Worm (Caenorhabditis elegans) whole organism, mixed stage, embryonic: ENCODE measurements around the gene W06B4.1.

ENCODE experiments used
- M03D4.4 ChIP-seq: sonication (generic microtip); optimal IDR thresholded peaks from 2 replicates; lab custom pipeline; 2017; ENCODE audit warnings: mild to moderate bottlenecking, missing genetic modification characterization, missing compliant biosample characterization
- bed-3 ChIP-seq: fragments of 200-800 bp; sonication (Bioruptor generic); optimal IDR thresholded peaks from 3 replicates; lab custom pipeline; 2018; ENCODE audit warnings: mild to moderate bottlenecking, missing genetic modification characterization, moderate library complexity, missing compliant biosample characterization
- blmp-1 ChIP-seq: fragments of 150-350 bp; optimal IDR thresholded peaks from 2 replicates; lab custom pipeline; 2014; ENCODE audit warnings: missing biosample characterization, missing genetic modification characterization
- ceh-39 ChIP-seq: fragments of 150-350 bp; optimal IDR thresholded peaks from 2 replicates; lab custom pipeline; 2014; ENCODE audit warnings: missing biosample characterization, missing genetic modification characterization
- ces-1 ChIP-seq: fragments of 150-350 bp; optimal IDR thresholded peaks from 2 replicates; lab custom pipeline; 2014; ENCODE audit warnings: missing biosample characterization, missing genetic modification reagents, missing genetic modification characterization
- cnd-1 ChIP-seq: fragments of 200-800 bp; sonication (Bioruptor generic); optimal IDR thresholded peaks from 2 replicates; lab custom pipeline; 2018; ENCODE audit warnings: mild to moderate bottlenecking, missing genetic modification characterization, missing compliant biosample characterization
- drap-1 ChIP-seq: fragments of 200-800 bp; sonication (Bioruptor generic); optimal IDR thresholded peaks from 3 replicates; lab custom pipeline; 2018; ENCODE audit warnings: mild to moderate bottlenecking, missing genetic modification characterization, missing compliant biosample characterization
- elt-1 ChIP-seq: sonication (generic microtip); optimal IDR thresholded peaks from 2 replicates; lab custom pipeline; 2017; ENCODE audit warnings: missing genetic modification characterization, mild to moderate bottlenecking, missing compliant biosample characterization, antibody characterized with exemption, moderate library complexity, borderline replicate concordance; ENCODE audit not compliant: insufficient read depth
- flh-1 ChIP-seq: fragments of 200-800 bp; sonication (Bioruptor generic); optimal IDR thresholded peaks from 2 replicates; lab custom pipeline; 2018; ENCODE audit warnings: mild to moderate bottlenecking, missing genetic modification characterization, moderate library complexity, missing compliant biosample characterization
- ham-2 ChIP-seq: fragments of 200-800 bp; sonication (Bioruptor generic); optimal IDR thresholded peaks from 2 replicates; lab custom pipeline; 2018; ENCODE audit warnings: mild to moderate bottlenecking, missing genetic modification characterization, missing compliant biosample characterization
- hlh-1 ChIP-seq: fragments of 150-350 bp; optimal IDR thresholded peaks from 2 replicates; lab custom pipeline; 2014; ENCODE audit warnings: missing biosample characterization, missing genetic modification reagents, missing genetic modification characterization
- lin-13 ChIP-seq: fragments of 150-350 bp; optimal IDR thresholded peaks from 2 replicates; lab custom pipeline; 2014; ENCODE audit warnings: missing biosample characterization, missing genetic modification characterization
- lin-32 ChIP-seq: fragments of 200-800 bp; sonication (Bioruptor generic); optimal IDR thresholded peaks from 2 replicates; lab custom pipeline; 2018; ENCODE audit warnings: mild to moderate bottlenecking, missing genetic modification characterization, missing compliant biosample characterization
- lsy-2 ChIP-seq: fragments of 150-350 bp; optimal IDR thresholded peaks from 2 replicates; lab custom pipeline; 2014; ENCODE audit warnings: missing biosample characterization, missing genetic modification characterization
- mab-5 ChIP-seq: fragments of 150-350 bp; optimal IDR thresholded peaks from 2 replicates; lab custom pipeline; 2014; ENCODE audit warnings: missing biosample characterization, missing genetic modification characterization
- mep-1 ChIP-seq: fragments of 150-350 bp; optimal IDR thresholded peaks from 2 replicates; lab custom pipeline; 2017; ENCODE audit warnings: missing biosample characterization, missing genetic modification reagents, missing genetic modification characterization, inconsistent platforms
- mls-2 ChIP-seq: sonication (generic microtip); optimal IDR thresholded peaks from 2 replicates; lab custom pipeline; 2016; ENCODE audit warnings: mild to moderate bottlenecking, missing genetic modification characterization, moderate library complexity, missing compliant biosample characterization
- nhr-12 ChIP-seq: fragments of 150-350 bp; optimal IDR thresholded peaks from 2 replicates; lab custom pipeline; 2014; ENCODE audit warnings: missing biosample characterization, missing genetic modification characterization
- nhr-2 ChIP-seq: fragments of 150-350 bp; optimal IDR thresholded peaks from 2 replicates; lab custom pipeline; 2014; ENCODE audit warnings: missing biosample characterization, missing genetic modification characterization
- nhr-237 ChIP-seq: fragments of 150-350 bp; optimal IDR thresholded peaks from 2 replicates; lab custom pipeline; 2014; ENCODE audit warnings: missing biosample characterization, missing genetic modification characterization
- nhr-28 ChIP-seq: fragments of 150-350 bp; optimal IDR thresholded peaks from 2 replicates; lab custom pipeline; 2014; ENCODE audit warnings: missing biosample characterization, missing genetic modification characterization
- nhr-76 ChIP-seq: sonication (generic microtip); optimal IDR thresholded peaks from 2 replicates; lab custom pipeline; 2017; ENCODE audit warnings: missing biosample characterization, missing genetic modification characterization
- pha-4 ChIP-seq: fragments of 150-350 bp; optimal IDR thresholded peaks from 2 replicates; lab custom pipeline; 2018; ENCODE audit warnings: missing biosample characterization, missing genetic modification reagents, missing genetic modification characterization
- sem-2 ChIP-seq: fragments of 200-800 bp; sonication (Bioruptor generic); optimal IDR thresholded peaks from 2 replicates; lab custom pipeline; 2018; ENCODE audit warnings: mild to moderate bottlenecking, missing genetic modification characterization, missing compliant biosample characterization
- snpc-4 ChIP-seq: fragments of 150-350 bp; optimal IDR thresholded peaks from 2 replicates; lab custom pipeline; 2014; ENCODE audit warnings: missing biosample characterization, missing genetic modification characterization
- sptf-1 ChIP-seq: sonication (generic microtip); optimal IDR thresholded peaks from 2 replicates; lab custom pipeline; 2017; ENCODE audit warnings: mild to moderate bottlenecking, missing genetic modification characterization, moderate library complexity, missing compliant biosample characterization
- tbx-8 ChIP-seq: fragments of 200-800 bp; sonication (Bioruptor generic); optimal IDR thresholded peaks from 2 replicates; lab custom pipeline; 2018; ENCODE audit warnings: mild to moderate bottlenecking, missing genetic modification characterization, moderate library complexity, missing compliant biosample characterization
- unc-120 ChIP-seq: sonication (generic microtip); optimal IDR thresholded peaks from 2 replicates; lab custom pipeline; 2017; ENCODE audit warnings: missing genetic modification characterization, missing compliant biosample characterization; ENCODE audit not compliant: poor library complexity, severe bottlenecking
- unc-39 ChIP-seq: fragments of 150-350 bp; optimal IDR thresholded peaks from 2 replicates; lab custom pipeline; 2014; ENCODE audit warnings: missing biosample characterization, missing genetic modification characterization
- unc-62 ChIP-seq: fragments of 150-350 bp; optimal IDR thresholded peaks from 2 replicates; lab custom pipeline; 2014; ENCODE audit warnings: missing biosample characterization, missing genetic modification reagents, missing genetic modification characterization
- zip-8 ChIP-seq: fragments of 150-350 bp; optimal IDR thresholded peaks from 2 replicates; lab custom pipeline; 2014; ENCODE audit warnings: missing biosample characterization, missing genetic modification characterization
- ztf-11 ChIP-seq: fragments of 150-350 bp; optimal IDR thresholded peaks from 2 replicates; lab custom pipeline; 2014; ENCODE audit warnings: missing biosample characterization, missing genetic modification characterization

The W06B4.1 gene

DNA sequence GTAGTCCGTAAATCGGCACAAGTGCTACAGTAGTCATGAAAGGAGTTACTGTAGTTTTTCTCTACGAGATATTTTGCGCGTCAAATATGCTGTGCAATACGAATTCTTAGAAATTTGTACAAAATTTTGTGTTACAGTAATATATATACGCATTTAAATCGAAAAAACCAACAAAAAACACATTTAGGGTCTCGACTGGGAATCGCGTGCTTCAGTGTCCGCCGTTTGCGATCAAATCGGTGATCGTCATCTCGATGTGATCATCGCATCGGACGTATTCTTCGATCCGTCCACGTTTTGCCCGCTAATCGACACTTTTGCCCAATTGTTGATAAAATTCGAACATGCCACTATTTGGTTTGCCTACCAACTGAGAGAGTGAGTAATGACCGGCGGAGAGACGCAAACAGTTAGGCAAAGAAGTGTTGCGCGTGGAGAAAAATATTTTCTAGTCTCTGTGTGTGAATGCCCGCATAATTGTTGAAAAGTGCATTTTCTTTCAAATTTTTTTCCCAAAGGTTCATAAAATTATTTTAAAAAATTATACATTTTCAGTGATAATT lies 2.4 kb upstream of the W06B4.1 start:
- TF ChIP-seq unc-39 (tag; lab: Kevin White, UChicago) = no peak
- TF ChIP-seq mab-5 (tag; lab: Kevin White, UChicago) = no peak
- TF ChIP-seq sptf-1 (tag; lab: Kevin White, UChicago) = no peak
- no peak for TF ChIP-seq nhr-2 (tag; lab: Kevin White, UChicago)
- no peak for TF ChIP-seq mep-1 (tag; lab: Kevin White, UChicago)
- TF ChIP-seq snpc-4 (tag; lab: Kevin White, UChicago) = no peak
- TF ChIP-seq tbx-8 (GFP tag; lab: Kevin White, UChicago) = no peak
- TF ChIP-seq zip-8 (tag; lab: Kevin White, UChicago) = no peak
- TF ChIP-seq blmp-1 (tag; lab: Kevin White, UChicago) = no peak
- TF ChIP-seq lsy-2 = no peak
- no peak for TF ChIP-seq pha-4 (tag; lab: Kevin White, UChicago)
- no peak for TF ChIP-seq cnd-1 (tag; lab: Kevin White, UChicago)
- no peak for TF ChIP-seq nhr-76 (tag; lab: Kevin White, UChicago)
- no peak for TF ChIP-seq drap-1 (GFP tag; lab: Kevin White, UChicago)

DNA sequence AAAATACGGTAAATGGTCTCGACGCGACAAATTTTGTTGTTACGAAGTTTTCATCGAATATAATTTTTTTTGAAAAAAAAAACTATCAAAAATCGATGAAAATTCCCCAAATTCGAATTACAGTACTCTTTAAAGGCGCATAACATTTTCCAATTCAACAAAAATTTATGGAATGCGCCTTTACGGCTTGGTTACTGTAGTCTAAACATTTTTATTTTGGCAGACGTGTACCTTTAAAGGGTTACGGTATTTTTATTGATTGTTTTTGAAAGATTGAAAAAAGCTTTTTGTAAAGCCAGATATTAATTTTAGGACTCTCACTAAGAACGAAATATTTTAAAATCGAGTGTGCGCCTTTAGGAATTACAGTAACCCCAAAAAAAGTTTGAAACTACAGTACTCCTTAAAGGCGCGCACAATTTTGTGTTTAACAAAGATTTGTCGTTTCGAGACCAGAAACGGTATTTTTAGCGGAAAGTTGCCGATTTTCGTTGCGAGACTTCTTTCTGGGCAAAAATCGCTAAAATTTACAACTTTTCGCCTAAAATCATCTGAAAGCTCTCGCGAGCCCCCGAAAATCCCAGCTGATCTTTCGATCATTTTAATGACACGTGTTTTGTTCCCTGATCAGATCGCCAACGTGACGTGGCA lies 2.7 kb downstream of the W06B4.1 start:
- TF ChIP-seq mab-5 (tag; lab: Kevin White, UChicago) = no peak
- no peak for TF ChIP-seq ham-2 (GFP tag; lab: Kevin White, UChicago)
- no peak for TF ChIP-seq sptf-1 (tag; lab: Kevin White, UChicago)
- no peak for TF ChIP-seq ceh-39
- TF ChIP-seq ces-1 = no peak
- TF ChIP-seq nhr-12 (tag; lab: Kevin White, UChicago) = no peak
- no peak for TF ChIP-seq flh-1 (GFP tag; lab: Kevin White, UChicago)
- no peak for TF ChIP-seq unc-39 (tag; lab: Kevin White, UChicago)
- no peak for TF ChIP-seq hlh-1 (tag; lab: Kevin White, UChicago)
- no peak for TF ChIP-seq pha-4 (tag; lab: Kevin White, UChicago)
- no peak for TF ChIP-seq blmp-1 (tag; lab: Kevin White, UChicago)

DNA sequence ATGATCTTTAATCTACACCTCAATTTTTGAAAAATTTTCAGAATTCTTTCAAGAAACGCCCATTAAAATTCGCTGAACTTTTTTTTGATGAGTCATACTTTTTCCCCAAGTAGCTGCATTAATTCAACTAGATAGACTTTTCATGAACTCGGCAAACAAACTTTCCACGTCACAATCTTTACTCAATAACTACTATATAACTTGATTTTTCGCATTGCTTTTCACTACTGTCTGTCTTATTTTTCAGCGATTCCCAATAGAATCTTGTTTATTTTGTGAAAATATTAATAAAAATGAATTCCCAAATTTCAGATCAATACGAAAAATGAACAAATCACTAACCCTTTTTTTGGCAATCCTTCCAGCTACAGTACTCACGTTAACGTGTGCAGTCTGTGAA lies 6.9 kb downstream of the W06B4.1 start, which contains the start of gene T05C1.1:
T05C1.1 (plus strand) TSS at position 301 of the 400 bp plus-strand sequence.
- TF ChIP-seq mls-2 (tag; lab: Kevin White, UChicago) = no peak
- TF ChIP-seq ces-1 = no peak
- no peak for TF ChIP-seq ceh-39
- no peak for TF ChIP-seq snpc-4 (tag; lab: Kevin White, UChicago)
- TF ChIP-seq ztf-11 (tag; lab: Kevin White, UChicago) = no peak
- no peak for TF ChIP-seq elt-1 (tag; lab: Kevin White, UChicago)
- TF ChIP-seq drap-1 (GFP tag; lab: Kevin White, UChicago) = no peak
- no peak for TF ChIP-seq unc-62 (GFP tag; lab: Kevin White, UChicago)
- TF ChIP-seq lin-32 (GFP tag; lab: Kevin White, UChicago) = no peak
- no peak for TF ChIP-seq flh-1 (GFP tag; lab: Kevin White, UChicago)
- TF ChIP-seq nhr-28 = no peak
- TF ChIP-seq lin-13 (tag; lab: Kevin White, UChicago) = no peak
- TF ChIP-seq nhr-2 (tag; lab: Kevin White, UChicago) = no peak
- TF ChIP-seq ham-2 (GFP tag; lab: Kevin White, UChicago) = no peak
- no peak for TF ChIP-seq nhr-12 (tag; lab: Kevin White, UChicago)
- TF ChIP-seq sptf-1 (tag; lab: Kevin White, UChicago) = no peak
- no peak for TF ChIP-seq unc-120 (tag; lab: Kevin White, UChicago)

DNA sequence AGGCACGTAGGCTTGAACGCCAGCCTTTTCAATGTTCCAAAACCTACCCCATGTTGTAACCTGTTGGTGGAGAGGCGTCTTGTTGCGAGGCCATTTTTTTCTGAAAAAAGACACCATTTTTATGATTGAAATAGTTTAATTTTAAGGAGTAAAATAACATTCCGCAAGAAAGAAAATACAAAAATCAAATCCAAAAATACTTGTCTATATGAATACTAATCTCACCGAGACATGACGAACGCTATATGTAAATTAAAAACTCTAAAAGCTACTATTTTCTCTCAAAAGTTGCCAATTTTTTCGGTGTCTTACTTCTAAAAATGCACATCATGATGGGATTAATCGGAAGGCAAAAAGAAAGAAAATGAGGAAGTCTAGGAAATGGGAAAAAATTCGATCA lies 10.6 kb downstream of the W06B4.1 start, which contains the start of gene T05C1.2:
T05C1.2 (minus strand) TSS at position 101 of the 400 bp plus-strand sequence.
- TF ChIP-seq cnd-1 (tag; lab: Kevin White, UChicago) (no peak), nhr-2 (tag; lab: Kevin White, UChicago) (no peak), M03D4.4 (no peak), lsy-2 (no peak), sem-2 (GFP tag; lab: Kevin White, UChicago) (no peak), elt-1 (tag; lab: Kevin White, UChicago) (no peak), bed-3 (GFP tag; lab: Kevin White, UChicago) (no peak), sptf-1 (tag; lab: Kevin White, UChicago) (no peak), nhr-76 (tag; lab: Kevin White, UChicago) (no peak), mls-2 (tag; lab: Kevin White, UChicago) (no peak), nhr-237 (no peak)
